Fruit fly (Drosophila melanogaster) Kc167 (cell line): ENCODE data around the gene CG43072.

Source experiments
- Myc ChIP-seq: fragments of >200 bp; optimal IDR thresholded peaks from 2 replicates; lab custom pipeline; 2017; ENCODE audit warnings: missing external identifiers
- Sin3A ChIP-seq: fragments of >200 bp; optimal IDR thresholded peaks from 2 replicates; lab custom pipeline; 2018; ENCODE audit warnings: missing external identifiers
- h ChIP-seq: fragments of >200 bp; optimal IDR thresholded peaks from 3 replicates; lab custom pipeline; 2018; ENCODE audit warnings: missing external identifiers
- insv ChIP-seq: fragments of >200 bp; optimal IDR thresholded peaks from 3 replicates; lab custom pipeline; 2018; ENCODE audit warnings: missing external identifiers
- psq ChIP-seq: fragments of >200 bp; optimal IDR thresholded peaks from 2 replicates; lab custom pipeline; 2017; ENCODE audit warnings: missing external identifiers
- ttk ChIP-seq: sonication (Bioruptor generic); optimal IDR thresholded peaks from 2 replicates; lab custom pipeline; 2017; ENCODE audit warnings: missing external identifiers

The CG43072 gene

DNA sequence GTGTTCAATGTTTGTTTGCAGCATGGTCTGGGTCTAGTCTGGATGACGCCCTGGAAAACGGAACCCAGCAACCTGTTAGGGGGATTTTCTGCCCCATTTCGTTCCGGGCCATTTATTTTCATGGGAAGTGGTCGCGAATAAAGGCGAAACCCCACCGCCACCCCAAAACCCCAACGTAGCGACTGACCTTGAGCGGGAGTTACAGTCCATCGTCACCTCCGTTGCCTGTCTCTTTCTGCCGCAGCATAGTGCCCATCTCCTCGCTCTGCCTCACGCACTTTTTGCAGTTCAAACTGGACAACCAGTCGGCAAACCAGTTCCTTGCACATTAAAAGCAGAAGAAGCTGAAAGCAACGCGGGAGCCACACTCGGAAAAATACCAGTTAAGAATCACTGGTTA lies 33.0 kb downstream of the CG43072 start:
- no peak for TF ChIP-seq ttk (lab: Kevin White, UChicago)
- no peak for TF ChIP-seq Myc (lab: Kevin White, UChicago)
- no peak for TF ChIP-seq Sin3A
- no peak for TF ChIP-seq psq
- TF ChIP-seq insv, result no peak
- TF ChIP-seq h (lab: Kevin White, UChicago), result no peak

DNA sequence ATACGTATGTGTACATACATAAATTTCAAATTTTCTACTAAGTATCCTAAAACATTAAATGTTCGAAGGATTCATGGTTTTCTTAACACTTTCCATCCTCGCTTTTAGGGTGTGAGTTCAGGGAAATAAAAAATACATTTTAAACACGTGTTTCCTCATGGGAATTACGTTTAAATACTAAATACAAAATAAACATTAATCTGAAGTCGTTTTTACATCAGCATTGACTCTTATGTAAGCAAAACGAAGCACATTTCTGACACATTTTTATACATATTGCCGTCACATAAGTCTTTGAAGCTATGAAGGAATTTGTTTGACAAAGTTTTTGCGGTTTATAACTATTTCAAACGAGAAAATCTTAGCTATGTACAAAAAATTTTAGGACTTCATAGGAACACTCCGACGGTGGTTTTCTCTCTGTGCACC lies 33.4 kb downstream of the CG43072 start:
- TF ChIP-seq Myc (lab: Kevin White, UChicago) (no peak), ttk (lab: Kevin White, UChicago) (no peak), h (lab: Kevin White, UChicago) (no peak), insv (no peak), Sin3A (no peak)

DNA sequence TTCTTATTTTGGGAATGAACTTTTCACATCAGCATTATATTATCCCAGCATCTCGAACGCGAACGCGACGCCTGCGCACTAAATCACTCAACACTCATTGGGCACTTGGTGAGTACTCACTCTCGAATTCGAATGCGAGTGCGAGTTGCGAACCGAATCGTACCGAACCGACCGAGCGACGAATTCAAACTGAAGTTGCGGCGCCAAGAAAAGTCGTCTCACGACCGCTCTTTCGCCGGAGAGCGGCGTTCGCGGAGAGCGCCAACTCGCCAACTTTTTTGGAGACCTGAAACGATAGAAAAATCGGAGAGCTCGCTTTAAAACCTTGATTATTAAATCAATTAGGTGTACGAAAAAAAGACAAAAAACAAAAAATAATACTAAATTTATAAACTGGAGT lies 34.3 kb downstream of the CG43072 start:
- TF ChIP-seq insv (no peak), Myc (lab: Kevin White, UChicago) (no peak), Sin3A (no peak), psq (no peak), h (lab: Kevin White, UChicago) (no peak), ttk (lab: Kevin White, UChicago) (no peak)

DNA sequence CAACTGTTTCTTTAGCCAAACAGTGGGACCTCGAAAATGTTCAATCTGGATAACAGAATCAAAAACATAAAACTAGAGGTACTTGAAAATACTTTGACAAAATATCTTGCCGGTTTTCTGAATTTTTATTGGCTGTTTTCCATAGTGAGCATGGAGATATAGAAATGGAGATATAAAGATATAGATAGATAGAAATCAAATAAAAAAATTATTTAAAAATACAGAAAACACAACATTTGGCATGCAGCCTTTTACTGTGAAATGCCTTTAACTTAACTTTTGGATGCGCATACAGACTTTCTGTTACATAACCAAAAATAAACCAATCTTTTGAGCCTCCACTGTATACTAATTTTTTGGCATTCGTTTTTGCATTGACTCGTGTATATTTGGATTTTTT lies 34.8 kb downstream of the CG43072 start:
- no peak for TF ChIP-seq Myc (lab: Kevin White, UChicago)
- no peak for TF ChIP-seq ttk (lab: Kevin White, UChicago)
- no peak for TF ChIP-seq insv
- TF ChIP-seq h (lab: Kevin White, UChicago), result no peak

DNA sequence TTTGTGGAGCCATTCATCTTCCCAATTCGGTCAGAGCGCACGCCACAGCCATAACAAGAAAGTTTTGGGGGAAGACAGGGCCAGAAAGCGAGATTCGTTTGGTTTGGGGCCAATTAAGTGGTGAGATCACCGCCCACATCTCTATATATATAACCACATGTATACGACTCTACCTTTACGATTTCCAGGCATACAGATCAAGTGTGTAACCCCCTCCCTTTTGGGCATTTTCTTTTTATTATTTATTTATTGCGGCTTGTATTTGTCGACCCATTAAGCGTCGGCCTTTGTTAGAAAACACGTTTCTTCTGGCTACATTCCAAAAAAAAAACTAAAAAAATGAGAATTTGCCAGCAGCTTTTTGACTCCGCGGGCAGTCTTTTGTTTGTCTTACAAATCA lies 35.7 kb downstream of the CG43072 start:
- TF ChIP-seq h (lab: Kevin White, UChicago), result no peak

DNA sequence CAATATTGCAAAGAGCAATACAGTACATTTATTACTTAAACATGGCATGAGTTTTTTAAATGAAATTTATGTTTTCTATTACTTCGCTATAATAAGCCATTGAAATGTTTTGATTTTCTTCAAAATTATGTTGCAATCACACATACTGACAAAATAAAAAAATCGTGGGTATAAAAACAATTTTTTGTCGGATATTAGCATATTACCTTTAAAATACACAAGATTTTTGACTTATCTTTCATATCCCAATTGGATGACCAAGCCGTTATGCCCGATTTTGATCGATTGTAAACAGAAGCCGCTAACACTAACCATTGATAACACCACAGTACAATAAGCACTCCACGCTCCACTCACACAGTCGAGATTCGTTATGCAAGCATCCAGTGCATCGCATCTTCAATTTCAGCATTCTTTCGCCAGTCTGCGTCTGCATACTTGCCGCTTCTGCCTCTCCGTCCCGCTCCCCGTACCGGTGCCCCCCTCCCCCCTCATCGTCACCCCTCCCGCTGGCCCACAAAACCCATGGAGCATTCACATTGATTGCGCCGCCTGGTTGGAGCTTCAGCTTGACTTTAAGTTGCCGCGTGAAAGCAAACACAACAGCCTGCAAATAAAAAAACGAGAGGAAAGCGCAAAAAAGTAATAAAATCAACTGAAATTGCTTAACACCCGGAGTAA lies 38.8 kb downstream of the CG43072 start:
- TF ChIP-seq insv (no peak), h (lab: Kevin White, UChicago) (no peak), Myc (lab: Kevin White, UChicago) (no peak)

DNA sequence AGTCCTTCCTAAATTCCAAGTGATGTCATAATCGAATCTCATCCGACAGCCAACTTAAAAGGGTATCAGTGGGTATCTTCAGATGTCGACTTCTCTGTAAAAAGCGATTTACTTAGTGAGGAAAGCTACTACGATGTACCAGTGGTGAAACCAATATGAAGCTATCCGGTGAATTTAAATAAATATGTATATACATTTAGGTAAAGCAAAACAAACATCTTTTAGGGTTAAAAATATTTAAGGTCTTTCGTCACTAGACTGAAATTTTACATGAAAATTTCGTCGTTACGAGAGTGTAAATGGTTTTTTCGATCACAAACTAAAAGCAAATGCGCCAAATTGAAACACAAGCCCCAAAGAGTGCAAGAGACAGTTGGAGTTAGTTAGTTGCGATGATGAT lies 41.2 kb downstream of the CG43072 start:
- TF ChIP-seq insv (no peak), Sin3A (no peak), psq (no peak), h (lab: Kevin White, UChicago) (no peak), Myc (lab: Kevin White, UChicago) (no peak), ttk (lab: Kevin White, UChicago) (no peak)

DNA sequence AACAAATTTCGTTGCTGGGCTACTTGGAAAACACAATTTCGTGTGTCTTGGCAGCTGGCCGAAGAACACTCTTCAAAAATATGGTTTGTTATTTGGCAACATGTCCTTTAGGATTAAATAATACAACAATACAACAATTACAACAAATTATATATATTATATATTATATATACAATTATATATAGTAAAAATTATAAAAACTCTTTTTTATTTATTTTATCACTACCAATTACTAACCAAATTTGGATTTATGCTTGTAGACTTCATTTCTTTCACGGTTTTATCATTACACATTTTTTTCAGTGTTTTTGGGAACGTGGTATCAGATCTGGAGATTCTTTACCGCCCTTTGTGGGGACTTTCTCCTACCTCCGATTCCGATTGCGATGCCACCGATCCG lies 42.8 kb downstream of the CG43072 start:
- TF ChIP-seq Sin3A (no peak), ttk (lab: Kevin White, UChicago) (no peak), psq (no peak), insv (no peak), h (lab: Kevin White, UChicago) (no peak), Myc (lab: Kevin White, UChicago) (no peak)

DNA sequence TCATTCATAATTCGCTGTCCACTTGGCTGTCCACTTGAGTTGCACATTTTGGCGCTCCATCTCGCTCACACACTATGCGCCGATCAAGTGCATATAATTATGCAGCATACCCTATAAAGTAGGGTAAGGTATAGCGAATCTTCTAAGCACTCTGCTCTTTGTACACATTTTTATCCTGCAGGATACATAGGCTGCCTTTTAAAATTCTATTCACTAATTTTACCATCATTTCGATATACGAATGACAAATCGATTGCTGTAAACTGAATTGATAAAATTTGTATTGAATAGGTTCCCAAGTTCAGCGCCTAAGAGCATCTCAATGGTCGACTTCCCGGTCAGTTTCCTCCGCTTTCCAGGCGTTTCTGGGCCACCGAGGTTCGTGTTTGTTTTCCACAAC lies 47.4 kb downstream of the CG43072 start:
- TF ChIP-seq Myc (lab: Kevin White, UChicago) (no peak), h (lab: Kevin White, UChicago) (no peak), insv (no peak), Sin3A (no peak), ttk (lab: Kevin White, UChicago) (no peak), psq (no peak)
